Worm (Caenorhabditis elegans) whole organism, mixed stage, embryonic: ENCODE results near the gene lpin-1.

Source experiments
- M03D4.4 ChIP-seq: sonication (generic microtip); optimal IDR thresholded peaks from 2 replicates; lab custom pipeline; 2017; ENCODE audit warnings: mild to moderate bottlenecking, missing genetic modification characterization, missing compliant biosample characterization
- bed-3 ChIP-seq: fragments of 200-800 bp; sonication (Bioruptor generic); optimal IDR thresholded peaks from 3 replicates; lab custom pipeline; 2018; ENCODE audit warnings: mild to moderate bottlenecking, missing genetic modification characterization, moderate library complexity, missing compliant biosample characterization
- blmp-1 ChIP-seq: fragments of 150-350 bp; optimal IDR thresholded peaks from 2 replicates; lab custom pipeline; 2014; ENCODE audit warnings: missing biosample characterization, missing genetic modification characterization
- ceh-43 ChIP-seq: fragments of 200-800 bp; sonication (Bioruptor generic); optimal IDR thresholded peaks from 2 replicates; lab custom pipeline; 2018; ENCODE audit warnings: mild to moderate bottlenecking, missing genetic modification characterization, moderate library complexity, missing compliant biosample characterization
- ceh-83 ChIP-seq: fragments of 200-800 bp; sonication (Bioruptor generic); optimal IDR thresholded peaks from 2 replicates; lab custom pipeline; 2018; ENCODE audit warnings: mild to moderate bottlenecking, missing genetic modification characterization, missing compliant biosample characterization
- ces-1 ChIP-seq: fragments of 150-350 bp; optimal IDR thresholded peaks from 2 replicates; lab custom pipeline; 2014; ENCODE audit warnings: missing biosample characterization, missing genetic modification reagents, missing genetic modification characterization
- cnd-1 ChIP-seq: fragments of 200-800 bp; sonication (Bioruptor generic); optimal IDR thresholded peaks from 2 replicates; lab custom pipeline; 2018; ENCODE audit warnings: mild to moderate bottlenecking, missing genetic modification characterization, missing compliant biosample characterization
- drap-1 ChIP-seq: fragments of 200-800 bp; sonication (Bioruptor generic); optimal IDR thresholded peaks from 3 replicates; lab custom pipeline; 2018; ENCODE audit warnings: mild to moderate bottlenecking, missing genetic modification characterization, missing compliant biosample characterization
- flh-1 ChIP-seq: fragments of 200-800 bp; sonication (Bioruptor generic); optimal IDR thresholded peaks from 2 replicates; lab custom pipeline; 2018; ENCODE audit warnings: mild to moderate bottlenecking, missing genetic modification characterization, moderate library complexity, missing compliant biosample characterization
- ham-2 ChIP-seq: fragments of 200-800 bp; sonication (Bioruptor generic); optimal IDR thresholded peaks from 2 replicates; lab custom pipeline; 2018; ENCODE audit warnings: mild to moderate bottlenecking, missing genetic modification characterization, missing compliant biosample characterization
- hlh-1 ChIP-seq: fragments of 150-350 bp; optimal IDR thresholded peaks from 2 replicates; lab custom pipeline; 2014; ENCODE audit warnings: missing biosample characterization, missing genetic modification reagents, missing genetic modification characterization
- lin-13 ChIP-seq: fragments of 150-350 bp; optimal IDR thresholded peaks from 2 replicates; lab custom pipeline; 2014; ENCODE audit warnings: missing biosample characterization, missing genetic modification characterization
- lin-32 ChIP-seq: fragments of 200-800 bp; sonication (Bioruptor generic); optimal IDR thresholded peaks from 2 replicates; lab custom pipeline; 2018; ENCODE audit warnings: mild to moderate bottlenecking, missing genetic modification characterization, missing compliant biosample characterization
- lsy-2 ChIP-seq: fragments of 150-350 bp; optimal IDR thresholded peaks from 2 replicates; lab custom pipeline; 2014; ENCODE audit warnings: missing biosample characterization, missing genetic modification characterization
- mab-5 ChIP-seq: fragments of 150-350 bp; optimal IDR thresholded peaks from 2 replicates; lab custom pipeline; 2014; ENCODE audit warnings: missing biosample characterization, missing genetic modification characterization
- mep-1 ChIP-seq: fragments of 150-350 bp; optimal IDR thresholded peaks from 2 replicates; lab custom pipeline; 2017; ENCODE audit warnings: missing biosample characterization, missing genetic modification reagents, missing genetic modification characterization, inconsistent platforms
- mls-2 ChIP-seq: sonication (generic microtip); optimal IDR thresholded peaks from 2 replicates; lab custom pipeline; 2016; ENCODE audit warnings: mild to moderate bottlenecking, missing genetic modification characterization, moderate library complexity, missing compliant biosample characterization
- nhr-12 ChIP-seq: fragments of 150-350 bp; optimal IDR thresholded peaks from 2 replicates; lab custom pipeline; 2014; ENCODE audit warnings: missing biosample characterization, missing genetic modification characterization
- nhr-2 ChIP-seq: fragments of 150-350 bp; optimal IDR thresholded peaks from 2 replicates; lab custom pipeline; 2014; ENCODE audit warnings: missing biosample characterization, missing genetic modification characterization
- nhr-237 ChIP-seq: fragments of 150-350 bp; optimal IDR thresholded peaks from 2 replicates; lab custom pipeline; 2014; ENCODE audit warnings: missing biosample characterization, missing genetic modification characterization
- nhr-28 ChIP-seq: fragments of 150-350 bp; optimal IDR thresholded peaks from 2 replicates; lab custom pipeline; 2014; ENCODE audit warnings: missing biosample characterization, missing genetic modification characterization
- pha-4 ChIP-seq: fragments of 150-350 bp; optimal IDR thresholded peaks from 2 replicates; lab custom pipeline; 2018; ENCODE audit warnings: missing biosample characterization, missing genetic modification reagents, missing genetic modification characterization
- sem-2 ChIP-seq: fragments of 200-800 bp; sonication (Bioruptor generic); optimal IDR thresholded peaks from 2 replicates; lab custom pipeline; 2018; ENCODE audit warnings: mild to moderate bottlenecking, missing genetic modification characterization, missing compliant biosample characterization
- snpc-4 ChIP-seq: fragments of 150-350 bp; optimal IDR thresholded peaks from 2 replicates; lab custom pipeline; 2014; ENCODE audit warnings: missing biosample characterization, missing genetic modification characterization
- tbx-8 ChIP-seq: fragments of 200-800 bp; sonication (Bioruptor generic); optimal IDR thresholded peaks from 2 replicates; lab custom pipeline; 2018; ENCODE audit warnings: mild to moderate bottlenecking, missing genetic modification characterization, moderate library complexity, missing compliant biosample characterization
- unc-120 ChIP-seq: sonication (generic microtip); optimal IDR thresholded peaks from 2 replicates; lab custom pipeline; 2017; ENCODE audit warnings: missing genetic modification characterization, missing compliant biosample characterization; ENCODE audit not compliant: poor library complexity, severe bottlenecking
- unc-39 ChIP-seq: fragments of 150-350 bp; optimal IDR thresholded peaks from 2 replicates; lab custom pipeline; 2014; ENCODE audit warnings: missing biosample characterization, missing genetic modification characterization
- zip-8 ChIP-seq: fragments of 150-350 bp; optimal IDR thresholded peaks from 2 replicates; lab custom pipeline; 2014; ENCODE audit warnings: missing biosample characterization, missing genetic modification characterization
- ztf-11 ChIP-seq: fragments of 150-350 bp; optimal IDR thresholded peaks from 2 replicates; lab custom pipeline; 2014; ENCODE audit warnings: missing biosample characterization, missing genetic modification characterization

lpin-1 gene

DNA sequence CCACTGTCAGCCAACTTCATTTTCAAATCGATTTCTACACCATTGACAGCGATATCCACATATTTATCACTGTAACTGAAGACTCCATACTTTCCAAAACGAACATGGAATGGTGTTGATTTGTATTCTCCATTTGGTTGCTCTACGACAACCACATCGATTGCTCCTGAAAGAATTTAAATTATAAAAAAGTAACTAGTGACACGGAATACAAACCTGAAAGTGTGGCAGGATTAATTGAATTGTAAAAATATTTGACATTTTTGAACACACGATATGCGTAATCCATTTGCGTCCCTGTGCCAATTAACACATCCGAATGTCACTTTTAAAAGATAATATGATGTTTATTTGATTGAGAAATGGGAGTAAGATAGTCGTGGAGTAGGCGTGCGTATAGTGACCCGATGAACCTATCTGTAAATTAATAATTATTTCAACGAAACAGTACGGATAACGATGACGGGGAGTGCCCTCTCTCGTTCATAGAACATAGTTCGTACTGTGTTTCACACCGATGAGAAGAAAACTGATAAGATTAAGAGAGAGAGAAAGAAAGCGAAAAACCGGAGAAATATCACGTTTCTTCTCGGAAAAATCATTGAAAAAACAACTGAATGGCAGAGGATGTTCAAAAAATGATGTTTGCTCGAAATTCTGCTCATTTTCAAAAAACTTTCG is at the start of gene lpin-1:
lpin-1 (minus strand) TSS at position 417 of the 681 bp plus-strand sequence.
- TF ChIP-seq blmp-1 (tag; lab: Kevin White, UChicago) (no peak), unc-120 (tag; lab: Kevin White, UChicago) (no peak), cnd-1 (no peak), mep-1 (tag; lab: Kevin White, UChicago) (no peak), ham-2 (GFP tag; lab: Kevin White, UChicago) (no peak), mls-2 (tag; lab: Kevin White, UChicago) (no peak), bed-3 (GFP tag; lab: Kevin White, UChicago) (no peak), ceh-43 (GFP tag; lab: Kevin White, UChicago) (no peak), nhr-12 (no peak), lin-32 (no peak), snpc-4 (no peak), lsy-2 (tag; lab: Kevin White, UChicago) (no peak), ceh-83 (GFP tag; lab: Kevin White, UChicago) (no peak), ces-1 (GFP tag; lab: Kevin White, UChicago) (no peak), hlh-1 (tag; lab: Kevin White, UChicago) (no peak), nhr-237 (tag; lab: Kevin White, UChicago) (no peak), ztf-11 (tag; lab: Kevin White, UChicago) (no peak), flh-1 (GFP tag; lab: Kevin White, UChicago) (no peak), zip-8 (tag; lab: Kevin White, UChicago) (no peak)

DNA sequence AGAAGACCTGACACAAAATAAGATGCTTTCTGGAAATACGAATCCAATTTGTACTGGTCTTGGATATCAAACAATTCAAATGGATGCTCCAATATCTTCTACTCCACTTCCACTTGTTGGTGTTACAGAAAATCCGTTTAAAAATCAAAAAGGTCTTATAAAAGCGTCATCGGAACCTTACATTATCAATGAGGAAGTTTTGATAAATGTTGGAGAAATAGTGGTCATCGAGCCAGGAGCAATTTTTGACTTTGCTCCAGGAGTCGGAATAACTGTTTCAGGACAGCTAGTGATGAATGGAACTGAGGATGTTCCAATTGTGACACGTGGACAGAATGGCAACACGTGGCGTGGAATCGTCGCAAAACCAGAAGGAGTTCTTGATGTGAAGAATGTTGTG is 40.2 kb upstream of the lpin-1 start:
- no peak for TF ChIP-seq mab-5 (tag; lab: Kevin White, UChicago)
- TF ChIP-seq bed-3 (GFP tag; lab: Kevin White, UChicago) = no peak
- TF ChIP-seq sem-2 (GFP tag; lab: Kevin White, UChicago) = no peak
- no peak for TF ChIP-seq nhr-12
- TF ChIP-seq mep-1 (tag; lab: Kevin White, UChicago) = no peak
- TF ChIP-seq mls-2 (tag; lab: Kevin White, UChicago) = no peak
- no peak for TF ChIP-seq lin-32
- TF ChIP-seq unc-39 (tag; lab: Kevin White, UChicago) = no peak
- TF ChIP-seq unc-120 (tag; lab: Kevin White, UChicago) = no peak
- TF ChIP-seq blmp-1 (tag; lab: Kevin White, UChicago) = no peak
- no peak for TF ChIP-seq zip-8 (tag; lab: Kevin White, UChicago)
- TF ChIP-seq drap-1 (GFP tag; lab: Kevin White, UChicago) = no peak
- TF ChIP-seq ham-2 (GFP tag; lab: Kevin White, UChicago) = no peak
- TF ChIP-seq M03D4.4 (tag; lab: Kevin White, UChicago) = no peak
- no peak for TF ChIP-seq snpc-4

DNA sequence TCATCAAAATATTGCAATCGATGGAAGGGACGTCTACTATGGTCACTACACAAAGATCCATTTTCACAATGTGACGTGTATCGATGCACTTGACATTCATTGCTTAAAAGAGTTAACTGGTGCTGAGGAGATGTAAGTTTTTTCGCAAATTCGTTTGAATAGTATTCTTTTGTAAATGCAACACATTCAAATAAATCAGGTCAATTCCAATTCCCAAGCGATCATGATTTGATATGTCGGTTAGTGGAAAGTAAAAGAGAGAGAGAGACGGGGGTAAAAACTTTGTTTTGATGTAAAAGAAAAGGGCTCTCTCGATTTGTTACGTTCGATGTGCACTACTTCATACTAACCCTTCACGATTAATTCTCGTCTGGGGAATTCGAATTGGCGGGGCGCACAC is 36.3 kb upstream of the lpin-1 start:
- TF ChIP-seq flh-1 (GFP tag; lab: Kevin White, UChicago) (no peak), ceh-83 (GFP tag; lab: Kevin White, UChicago) (no peak), sem-2 (GFP tag; lab: Kevin White, UChicago) (no peak), mab-5 (tag; lab: Kevin White, UChicago) (no peak), ztf-11 (tag; lab: Kevin White, UChicago) (no peak), lsy-2 (tag; lab: Kevin White, UChicago) (no peak), bed-3 (GFP tag; lab: Kevin White, UChicago) (no peak), blmp-1 (tag; lab: Kevin White, UChicago) (no peak), nhr-2 (tag; lab: Kevin White, UChicago) (no peak), lin-32 (no peak), nhr-28 (tag; lab: Kevin White, UChicago) (no peak), M03D4.4 (tag; lab: Kevin White, UChicago) (no peak), drap-1 (GFP tag; lab: Kevin White, UChicago) (no peak), zip-8 (tag; lab: Kevin White, UChicago) (no peak), lin-13 (tag; lab: Kevin White, UChicago) (no peak), nhr-12 (no peak), ham-2 (GFP tag; lab: Kevin White, UChicago) (no peak)

DNA sequence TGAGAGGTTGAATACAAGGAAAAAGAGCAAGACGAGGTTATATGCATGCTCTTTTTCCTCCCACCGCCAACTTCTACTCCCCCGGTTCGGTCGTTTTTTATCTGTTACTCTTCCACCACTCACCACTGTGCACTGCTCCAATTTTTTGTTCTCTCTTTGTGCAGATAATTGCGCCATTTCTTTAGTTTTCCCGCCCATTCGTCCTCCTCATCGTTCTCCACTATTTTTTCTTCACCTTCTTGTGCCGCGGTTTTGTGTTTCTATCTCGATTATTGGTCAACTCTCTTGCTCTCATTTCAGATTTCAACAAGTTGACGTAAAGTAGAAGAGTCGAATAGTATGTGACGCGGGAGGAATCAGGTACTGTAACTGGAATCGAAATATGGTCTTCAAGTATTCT is 35.7 kb upstream of the lpin-1 start, which contains the start of gene T01D3.1:
T01D3.1 (plus strand) TSS at position 301 of the 400 bp plus-strand sequence.
- TF ChIP-seq cnd-1 (no peak), pha-4 (tag; lab: Kevin White, UChicago) (no peak), ztf-11 (tag; lab: Kevin White, UChicago) (no peak), nhr-237 (tag; lab: Kevin White, UChicago) (no peak), M03D4.4 (tag; lab: Kevin White, UChicago) (no peak), nhr-12 (no peak), unc-39 (tag; lab: Kevin White, UChicago) (no peak), bed-3 (GFP tag; lab: Kevin White, UChicago) (no peak), flh-1 (GFP tag; lab: Kevin White, UChicago) (no peak), hlh-1 (tag; lab: Kevin White, UChicago) (no peak), ceh-43 (GFP tag; lab: Kevin White, UChicago) (no peak), blmp-1 (tag; lab: Kevin White, UChicago) (no peak), ham-2 (GFP tag; lab: Kevin White, UChicago) (no peak), lin-13 (tag; lab: Kevin White, UChicago) (no peak), tbx-8 (GFP tag; lab: Kevin White, UChicago) (no peak), sem-2 (GFP tag; lab: Kevin White, UChicago) (no peak)
- TF ChIP-seq, all 35 proteins: peak for 0
